Fruit fly (Drosophila melanogaster): ENCODE data around the gene CG9411.

DNA sequence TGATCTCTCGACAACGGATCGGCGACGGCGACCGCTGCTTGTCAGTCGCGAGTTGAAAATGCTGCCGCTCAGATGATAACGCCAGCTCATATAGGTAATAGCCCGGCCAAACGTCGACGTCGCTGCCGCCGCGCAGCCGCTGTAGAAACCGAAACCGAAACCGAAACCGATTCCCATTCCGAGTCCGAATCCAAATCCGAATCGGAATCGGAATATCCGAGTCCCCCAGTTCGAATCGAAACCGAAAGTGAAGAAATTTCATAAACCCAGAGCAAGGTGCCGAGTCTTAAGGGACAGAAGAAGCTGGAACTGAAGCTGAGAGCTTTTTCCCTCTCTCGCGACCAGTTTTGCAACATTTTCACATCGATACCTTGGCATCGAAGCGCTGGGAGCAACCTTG is at the start of gene CG9411:
- no peak for TF ChIP-seq psq (optimal IDR thresholded peaks at IDR 0.05)
- no peak for TF ChIP-seq Dll (optimal IDR thresholded peaks at IDR 0.05)
- TF ChIP-seq EcR (GFP tag; optimal IDR thresholded peaks at IDR 0.05), result no peak
- no peak for TF ChIP-seq CG8478 (optimal IDR thresholded peaks at IDR 0.05)
